1 fruit fly cellular context compared by ENCODE assay signal in the genomic region with DNA sequence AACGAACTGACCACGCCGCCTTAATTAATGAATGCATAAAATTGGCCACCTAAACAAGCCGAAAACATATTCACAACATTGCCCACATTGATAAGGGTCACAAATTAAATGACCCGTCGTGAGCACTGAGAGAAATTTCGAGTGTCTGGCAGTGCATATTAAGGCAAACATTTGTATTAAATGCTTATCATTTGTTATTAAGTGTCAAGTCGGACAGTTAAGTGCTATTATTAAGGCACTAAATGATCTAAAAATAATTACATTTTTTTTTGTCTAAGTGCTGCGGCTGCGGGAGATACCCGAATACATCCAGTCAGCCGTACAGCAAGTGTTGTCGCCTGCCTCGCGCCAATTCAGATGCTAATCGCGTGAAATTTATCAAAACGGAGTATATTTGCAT.
A peak's percentile ranks its signal among the peaks of the same experiment; 100 is the strongest.
TF ChIP-seq lines count a peak whose summit lies in the region.

No protein-coding gene starts in this region.

TF ChIP-seq in whole organism, embryonic, 481 proteins besides CTCF, POLR2A, EP300 and RAD21 (continued from another document and continues in another):
- TF ChIP-seq sd (tag; optimal IDR thresholded peaks at IDR 0.05; lab: Kevin White, UChicago) (peak; percentile 48), CG17829 (tag; optimal IDR thresholded peaks at IDR 0.05; lab: Kevin White, UChicago) (peak; percentile 41), nmo (GFP tag; optimal IDR thresholded peaks at IDR 0.05; lab: Kevin White, UChicago) (peak; percentile 60), CG8765 (GFP tag; IDR thresholded peaks at IDR 0.05; lab: Robert Waterston, UW) (no peak), Lhr (GFP tag; optimal IDR thresholded peaks at IDR 0.05; lab: Kevin White, UChicago) (no peak), CG17912 (GFP tag; optimal IDR thresholded peaks at IDR 0.05; lab: Kevin White, UChicago) (no peak), chn (GFP tag; optimal IDR thresholded peaks at IDR 0.05; lab: Kevin White, UChicago) (peak; percentile 18), danr (GFP tag; IDR thresholded peaks at IDR 0.05; lab: Robert Waterston, UW) (peak; percentile 27; the same call in 1 of the 2 replicates), fu2 (GFP tag; optimal IDR thresholded peaks at IDR 0.05; lab: Kevin White, UChicago) (peak; percentile 32), CG9876 (GFP tag; optimal IDR thresholded peaks at IDR 0.05; lab: Kevin White, UChicago) (no peak), da (GFP tag; optimal IDR thresholded peaks at IDR 0.05; lab: Kevin White, UChicago) (no peak), Antp (GFP tag; optimal IDR thresholded peaks at IDR 0.05; lab: Kevin White, UChicago) (peak; percentile 60), cato (GFP tag; optimal IDR thresholded peaks at IDR 0.05; lab: Kevin White, UChicago; ENCODE audit: borderline replicate concordance) (peak; percentile 24), MESR4 (GFP tag; optimal IDR thresholded peaks at IDR 0.05; lab: Kevin White, UChicago) (no peak), CG15514 (GFP tag; optimal IDR thresholded peaks at IDR 0.05; lab: Kevin White, UChicago) (peak; percentile 20), hbn (GFP tag; IDR thresholded peaks at IDR 0.05; lab: Robert Waterston, UW; ENCODE audit: partially characterized antibody) (no peak), CG4820 (GFP tag; optimal IDR thresholded peaks at IDR 0.05; lab: Kevin White, UChicago) (peak; percentile 11), bsh (GFP tag; optimal IDR thresholded peaks at IDR 0.05; lab: Kevin White, UChicago) (peak in 1 of 2 experiments; percentile 49), CG31224 (GFP tag; IDR thresholded peaks at IDR 0.05; lab: Robert Waterston, UW) (peak; percentile 65), CoRest (tag; optimal IDR thresholded peaks at IDR 0.05; lab: Kevin White, UChicago) (peak; percentile 66), CG12236 (GFP tag; optimal IDR thresholded peaks at IDR 0.05; lab: Kevin White, UChicago) (no peak), Asciz (GFP tag; optimal IDR thresholded peaks at IDR 0.05; lab: Kevin White, UChicago) (peak; percentile 56), wor (GFP tag; IDR thresholded peaks at IDR 0.05; lab: Robert Waterston, UW) (peak; percentile 46; the same call in 1 of the 2 replicates), kni (GFP tag; optimal IDR thresholded peaks at IDR 0.05; lab: Kevin White, UChicago) (no peak), mam (GFP tag; optimal IDR thresholded peaks at IDR 0.05; lab: Kevin White, UChicago) (peak; percentile 72), dm (GFP tag; optimal IDR thresholded peaks at IDR 0.05; lab: Kevin White, UChicago) (no peak), Hand (GFP tag; optimal IDR thresholded peaks at IDR 0.05; lab: Kevin White, UChicago) (no peak), crp (GFP tag; optimal IDR thresholded peaks at IDR 0.05; lab: Kevin White, UChicago) (peak in 1 of 2 experiments; percentile 8), Meics (GFP tag; optimal IDR thresholded peaks at IDR 0.05; lab: Kevin White, UChicago) (peak; percentile 74), CG10209 (GFP tag; optimal IDR thresholded peaks at IDR 0.05; lab: Kevin White, UChicago) (peak; percentile 49), Rx (GFP tag; IDR thresholded peaks at IDR 0.05; lab: Robert Waterston, UW) (peak; percentile 69), Neu2 (GFP tag; optimal IDR thresholded peaks at IDR 0.05; lab: Kevin White, UChicago; ENCODE audit: borderline replicate concordance) (no peak), Bdp1 (GFP tag; optimal IDR thresholded peaks at IDR 0.05; lab: Kevin White, UChicago) (peak; percentile 11), caup (GFP tag; optimal IDR thresholded peaks at IDR 0.05; lab: Kevin White, UChicago; ENCODE audit: severe bottlenecking) (peak; percentile 55), Taf1 (GFP tag; IDR thresholded peaks at IDR 0.05; lab: Robert Waterston, UW) (0 out of 2 replicates have a peak, but pooled peaks have one; percentile 22), slbo (GFP tag; IDR thresholded peaks at IDR 0.05; lab: Robert Waterston, UW) (peak; percentile 75), bigmax (GFP tag; optimal IDR thresholded peaks at IDR 0.05; lab: Kevin White, UChicago) (no peak), grau (tag; optimal IDR thresholded peaks at IDR 0.05; lab: Kevin White, UChicago) (no peak), CG12744 (GFP tag; optimal IDR thresholded peaks at IDR 0.05; lab: Kevin White, UChicago) (peak; percentile 28), CG7745 (tag; optimal IDR thresholded peaks at IDR 0.05; lab: Kevin White, UChicago) (no peak), CG6175 (GFP tag; IDR thresholded peaks at IDR 0.05; lab: Robert Waterston, UW) (peak; percentile 64; the same call in 1 of the 3 replicates), dmrt99B (tag; optimal IDR thresholded peaks at IDR 0.05; lab: Kevin White, UChicago) (peak; percentile 85), trh (GFP tag; optimal IDR thresholded peaks at IDR 0.05; lab: Kevin White, UChicago) (no peak), ro (GFP tag; IDR thresholded peaks at IDR 0.05; lab: Robert Waterston, UW) (no peak), phol (tag; optimal IDR thresholded peaks at IDR 0.05; lab: Kevin White, UChicago) (peak; percentile 67), yki (optimal IDR thresholded peaks at IDR 0.05; lab: Kevin White, UChicago) (no peak), CG15479 (GFP tag; optimal IDR thresholded peaks at IDR 0.05; lab: Kevin White, UChicago) (no peak), Doc3 (GFP tag; IDR thresholded peaks at IDR 0.05; lab: Robert Waterston, UW; ENCODE audit: partially characterized antibody) (no peak), Optix (GFP tag; IDR thresholded peaks at IDR 0.05; lab: Robert Waterston, UW) (peak; percentile 62; the same call in 2 of the 3 replicates), CG6791 (GFP tag; IDR thresholded peaks at IDR 0.05; lab: Robert Waterston, UW; ENCODE audit: partially characterized antibody) (no peak), lov (optimal IDR thresholded peaks at IDR 0.05; lab: Kevin White, UChicago) (no peak), lov (GFP tag; IDR thresholded peaks at IDR 0.05; lab: Robert Waterston, UW) (0 out of 3 replicates have a peak, but pooled peaks have one; percentile 42), Xrp1 (GFP tag; IDR thresholded peaks at IDR 0.05; lab: Robert Waterston, UW) (peak; percentile 54), lilli (GFP tag; optimal IDR thresholded peaks at IDR 0.05; lab: Kevin White, UChicago) (peak; percentile 75), Dad (GFP tag; optimal IDR thresholded peaks at IDR 0.05; lab: Kevin White, UChicago) (peak; percentile 42), br (optimal IDR thresholded peaks at IDR 0.05; lab: Kevin White, UChicago) (no peak), CHES-1-like (GFP tag; optimal IDR thresholded peaks at IDR 0.05; lab: Kevin White, UChicago) (peak; percentile 20), Ravus (GFP tag; IDR thresholded peaks at IDR 0.05; lab: Robert Waterston, UW) (no peak; the same call in 1 of the 2 replicates), trem (tag; optimal IDR thresholded peaks at IDR 0.05; lab: Kevin White, UChicago) (no peak), Pdp1 (GFP tag; optimal IDR thresholded peaks at IDR 0.05; lab: Kevin White, UChicago) (peak in 1 of 2 experiments; percentile 65), Ets97D (GFP tag; optimal IDR thresholded peaks at IDR 0.05; lab: Kevin White, UChicago) (peak; percentile 9), vfl (GFP tag; optimal IDR thresholded peaks at IDR 0.05; lab: Kevin White, UChicago) (no peak), CG8281 (tag; optimal IDR thresholded peaks at IDR 0.05; lab: Kevin White, UChicago) (peak; percentile 44), Med (GFP tag; lab: Kevin White, UChicago) (peak; percentile 97), CG5245 (GFP tag; optimal IDR thresholded peaks at IDR 0.05; lab: Kevin White, UChicago) (peak; percentile 23), dmrt11E (tag; optimal IDR thresholded peaks at IDR 0.05; lab: Kevin White, UChicago) (no peak), CG2116 (GFP tag; optimal IDR thresholded peaks at IDR 0.05; lab: Kevin White, UChicago) (no peak), gsb (GFP tag; IDR thresholded peaks at IDR 0.05; lab: Robert Waterston, UW) (peak; percentile 52), tx (GFP tag; optimal IDR thresholded peaks at IDR 0.05; lab: Kevin White, UChicago) (peak; percentile 40), D19A (tag; optimal IDR thresholded peaks at IDR 0.05; lab: Kevin White, UChicago) (peak; percentile 28), emc (GFP tag; optimal IDR thresholded peaks at IDR 0.05; lab: Kevin White, UChicago) (no peak), CG1233 (GFP tag; optimal IDR thresholded peaks at IDR 0.05; lab: Kevin White, UChicago) (no peak), Nf-YC (tag; optimal IDR thresholded peaks at IDR 0.05; lab: Kevin White, UChicago) (no peak), odd (GFP tag; optimal IDR thresholded peaks at IDR 0.05; lab: Kevin White, UChicago) (no peak), CG10366 (GFP tag; IDR thresholded peaks at IDR 0.05; lab: Robert Waterston, UW) (peak; percentile 78), nerfin-2 (GFP tag; IDR thresholded peaks at IDR 0.05; lab: Robert Waterston, UW; ENCODE audit: partially characterized antibody) (no peak), stwl (tag; optimal IDR thresholded peaks at IDR 0.05; lab: Kevin White, UChicago) (no peak), Mrtf (GFP tag; IDR thresholded peaks at IDR 0.05; lab: Robert Waterston, UW) (peak; percentile 69; the same call in 2 of the 3 replicates), bbx (GFP tag; IDR thresholded peaks at IDR 0.05; lab: Robert Waterston, UW; ENCODE audit: partially characterized antibody) (no peak), CG6854 (GFP tag; optimal IDR thresholded peaks at IDR 0.05; lab: Kevin White, UChicago) (no peak), h (optimal IDR thresholded peaks at IDR 0.05; lab: Kevin White, UChicago) (no peak), CG32532 (GFP tag; IDR thresholded peaks at IDR 0.05; lab: Robert Waterston, UW) (peak; percentile 77), CG10321 (GFP tag; IDR thresholded peaks at IDR 0.05; lab: Robert Waterston, UW) (0 out of 2 replicates have a peak, but pooled peaks have one; percentile 37), vnd (GFP tag; IDR thresholded peaks at IDR 0.05; lab: Robert Waterston, UW; ENCODE audit: partially characterized antibody) (no peak), Hr39 (optimal IDR thresholded peaks at IDR 0.05; lab: Kevin White, UChicago) (no peak), wdn (GFP tag; IDR thresholded peaks at IDR 0.05; lab: Robert Waterston, UW) (peak; percentile 23; the same call in 1 of the 2 replicates), zen (tag; optimal IDR thresholded peaks at IDR 0.05; lab: Kevin White, UChicago) (no peak), CG3726 (GFP tag; IDR thresholded peaks at IDR 0.05; lab: Robert Waterston, UW) (peak; percentile 71; the same call in 1 of the 3 replicates), Eip74EF (GFP tag; optimal IDR thresholded peaks at IDR 0.05; lab: Kevin White, UChicago) (peak in 1 of 2 experiments; percentile 32), maf-S (GFP tag; optimal IDR thresholded peaks at IDR 0.05; lab: Kevin White, UChicago) (peak; percentile 8), Atf-2 (GFP tag; optimal IDR thresholded peaks at IDR 0.05; lab: Kevin White, UChicago) (peak; percentile 41), Spps (tag; optimal IDR thresholded peaks at IDR 0.05; lab: Kevin White, UChicago) (no peak), fd3F (GFP tag; optimal IDR thresholded peaks at IDR 0.05; lab: Kevin White, UChicago) (peak; percentile 27), exex (tag; optimal IDR thresholded peaks at IDR 0.05; lab: Kevin White, UChicago) (no peak), CG12155 (GFP tag; optimal IDR thresholded peaks at IDR 0.05; lab: Kevin White, UChicago) (peak; percentile 48), Abd-B (GFP tag; optimal IDR thresholded peaks at IDR 0.05; lab: Kevin White, UChicago) (peak; percentile 56), NC2β (GFP tag; optimal IDR thresholded peaks at IDR 0.05; lab: Kevin White, UChicago) (no peak), chinmo (GFP tag; IDR thresholded peaks at IDR 0.05; lab: Robert Waterston, UW; ENCODE audit: partially characterized antibody) (no peak), nau (GFP tag; optimal IDR thresholded peaks at IDR 0.05; lab: Kevin White, UChicago) (no peak), ken (GFP tag; IDR thresholded peaks at IDR 0.05; lab: Robert Waterston, UW) (0 out of 3 replicates have a peak, but pooled peaks have one; percentile 41), CG11456 (GFP tag; IDR thresholded peaks at IDR 0.05; lab: Robert Waterston, UW) (peak; percentile 66; the same call in 1 of the 3 replicates), seq (GFP tag; IDR thresholded peaks at IDR 0.05; lab: Robert Waterston, UW) (peak; percentile 38; the same call in 1 of the 2 replicates), CG15601 (tag; optimal IDR thresholded peaks at IDR 0.05; lab: Kevin White, UChicago) (no peak), CG11085 (GFP tag; IDR thresholded peaks at IDR 0.05; lab: Robert Waterston, UW) (no peak), ci (GFP tag; IDR thresholded peaks at IDR 0.05; lab: Robert Waterston, UW) (peak; percentile 86), Stat92E (GFP tag; optimal IDR thresholded peaks at IDR 0.05; lab: Kevin White, UChicago) (no peak), aop (GFP tag; IDR thresholded peaks at IDR 0.05; lab: Robert Waterston, UW) (no peak), nom (GFP tag; optimal IDR thresholded peaks at IDR 0.05; lab: Kevin White, UChicago) (no peak), Dll (GFP tag; IDR thresholded peaks at IDR 0.05; lab: Robert Waterston, UW; ENCODE audit: partially characterized antibody) (no peak), CG14050 (GFP tag; IDR thresholded peaks at IDR 0.05; lab: Robert Waterston, UW) (peak; percentile 57; the same call in 2 of the 3 replicates), gsb-n (tag; optimal IDR thresholded peaks at IDR 0.05; lab: Kevin White, UChicago) (no peak), Ssrp (tag; optimal IDR thresholded peaks at IDR 0.05; lab: Kevin White, UChicago) (peak; percentile 50), Deaf1 (tag; optimal IDR thresholded peaks at IDR 0.05; lab: Kevin White, UChicago) (no peak), gce (GFP tag; IDR thresholded peaks at IDR 0.05; lab: Robert Waterston, UW) (no peak), CG30020 (tag; optimal IDR thresholded peaks at IDR 0.05; lab: Kevin White, UChicago) (no peak), CG9797 (GFP tag; optimal IDR thresholded peaks at IDR 0.05; lab: Kevin White, UChicago) (no peak), CG2678 (tag; optimal IDR thresholded peaks at IDR 0.05; lab: Kevin White, UChicago) (peak; percentile 77), ftz-f1 (GFP tag; optimal IDR thresholded peaks at IDR 0.05; lab: Kevin White, UChicago) (no peak), CG8290 (GFP tag; optimal IDR thresholded peaks at IDR 0.05; lab: Kevin White, UChicago) (no peak), CG8290 (tag; optimal IDR thresholded peaks at IDR 0.05; lab: Kevin White, UChicago) (peak in 1 of 2 experiments; percentile 80), CG7987 (GFP tag; optimal IDR thresholded peaks at IDR 0.05; lab: Kevin White, UChicago) (no peak), E2f1 (GFP tag; IDR thresholded peaks at IDR 0.05; lab: Robert Waterston, UW) (peak; percentile 65), CG2202 (tag; optimal IDR thresholded peaks at IDR 0.05; lab: Kevin White, UChicago) (no peak), CG3281 (GFP tag; optimal IDR thresholded peaks at IDR 0.05; lab: Kevin White, UChicago) (no peak), CG31441 (GFP tag; IDR thresholded peaks at IDR 0.05; lab: Robert Waterston, UW) (peak; percentile 67), gcm (GFP tag; optimal IDR thresholded peaks at IDR 0.05; lab: Kevin White, UChicago) (no peak)
